Worm (Caenorhabditis elegans): ENCODE data around the gene toc-1.

Gene toc-1

ce11 chrIII:5228839-5229238, 46.2 kb upstream of the toc-1 start:
- no peak for TF ChIP-seq skn-1 (tag; optimal IDR thresholded peaks at IDR 0.05)
- no peak for TF ChIP-seq pha-4 (tag; optimal IDR thresholded peaks at IDR 0.05)

DNA sequence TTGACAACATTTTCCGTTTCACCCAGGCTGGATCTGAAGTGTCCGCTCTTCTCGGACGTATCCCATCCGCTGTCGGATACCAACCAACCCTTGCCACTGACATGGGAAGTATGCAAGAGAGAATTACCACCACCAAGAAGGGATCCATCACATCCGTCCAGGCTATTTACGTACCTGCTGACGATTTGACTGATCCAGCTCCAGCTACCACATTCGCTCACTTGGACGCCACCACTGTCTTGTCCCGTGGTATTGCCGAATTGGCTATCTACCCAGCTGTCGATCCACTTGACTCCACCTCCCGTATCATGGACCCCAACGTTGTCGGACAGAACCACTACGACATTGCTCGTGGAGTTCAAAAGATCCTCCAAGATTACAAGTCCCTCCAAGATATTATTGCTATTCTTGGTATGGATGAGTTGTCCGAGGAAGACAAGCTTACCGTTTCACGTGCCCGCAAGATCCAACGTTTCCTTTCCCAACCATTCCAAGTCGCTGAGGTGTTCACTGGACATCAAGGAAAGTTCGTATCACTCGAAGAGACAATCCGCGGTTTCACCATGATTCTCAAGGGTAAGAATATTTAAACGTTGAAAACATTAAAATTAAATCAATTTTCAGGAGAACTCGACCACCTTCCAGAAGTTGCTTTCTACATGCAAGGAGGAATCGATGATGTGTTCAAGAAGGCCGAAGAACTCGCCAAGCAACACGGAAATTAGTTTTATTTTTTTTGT, 45.4 kb upstream of the toc-1 start:
- TF ChIP-seq ZK546.5 (tag; optimal IDR thresholded peaks at IDR 0.05) (no peak), fkh-10 (GFP tag; optimal IDR thresholded peaks at IDR 0.05) (no peak), pqm-1 (tag; optimal IDR thresholded peaks at IDR 0.05) (no peak), nhr-43 (tag; optimal IDR thresholded peaks at IDR 0.05; ENCODE audit: poor library complexity, severe bottlenecking) (no peak)

ce11 chrIII:5230415-5230814, 44.6 kb upstream of the toc-1 start, which contains the start of gene prmt-5:
Gene prmt-5 (plus strand): TSS chrIII:5230555.
- peak in 1 of 3 experiments; percentile 13 for TF ChIP-seq elt-3 (tag; optimal IDR thresholded peaks at IDR 0.05)
- peak; percentile 30 for TF ChIP-seq nhr-25 (tag; optimal IDR thresholded peaks at IDR 0.05)
- TF ChIP-seq ama-1 (optimal IDR thresholded peaks at IDR 0.05), result peak; percentile 90
- no peak for TF ChIP-seq ceh-28 (tag; optimal IDR thresholded peaks at IDR 0.05)
- peak; percentile 35 for TF ChIP-seq nhr-23 (tag; optimal IDR thresholded peaks at IDR 0.05)
- no peak for TF ChIP-seq unc-39 (tag; optimal IDR thresholded peaks at IDR 0.05)
- TF ChIP-seq nhr-28 (tag; optimal IDR thresholded peaks at IDR 0.05), result no peak
- no peak for TF ChIP-seq nhr-76 (tag; optimal IDR thresholded peaks at IDR 0.05)
- TF ChIP-seq ZK546.5 (tag; optimal IDR thresholded peaks at IDR 0.05), result no peak
- TF ChIP-seq nhr-11 (tag; optimal IDR thresholded peaks at IDR 0.05), result peak; percentile 17
- TF ChIP-seq pqm-1 (tag; optimal IDR thresholded peaks at IDR 0.05), result peak; percentile 18
- TF ChIP-seq elt-2 (tag; optimal IDR thresholded peaks at IDR 0.05), result peak; percentile 27
- no peak for TF ChIP-seq eor-1 (tag; optimal IDR thresholded peaks at IDR 0.05)
- peak; percentile 22 for TF ChIP-seq nhr-77 (tag; optimal IDR thresholded peaks at IDR 0.05)
- TF ChIP-seq lsy-12 (tag; optimal IDR thresholded peaks at IDR 0.05), result peak; percentile 81
- TF ChIP-seq pha-4 (tag; optimal IDR thresholded peaks at IDR 0.05), result peak; percentile 13
- peak; percentile 76 for TF ChIP-seq aly-2 (tag; optimal IDR thresholded peaks at IDR 0.05)
- peak; percentile 73 for TF ChIP-seq nhr-43 (tag; optimal IDR thresholded peaks at IDR 0.05; ENCODE audit: poor library complexity, severe bottlenecking)

ce11 chrIII:5233140-5233539, 41.9 kb upstream of the toc-1 start:
- TF ChIP-seq nhr-11 (tag; optimal IDR thresholded peaks at IDR 0.05) (no peak), unc-62 (GFP tag; optimal IDR thresholded peaks at IDR 0.05) (no peak), pha-4 (tag; optimal IDR thresholded peaks at IDR 0.05) (peak; percentile 68), ceh-9 (tag; optimal IDR thresholded peaks at IDR 0.05) (no peak)

- TF ChIP-seq ztf-11 (tag; optimal IDR thresholded peaks at IDR 0.05) (no peak), unc-62 (GFP tag; optimal IDR thresholded peaks at IDR 0.05) (no peak), nfya-1 (tag; optimal IDR thresholded peaks at IDR 0.05; ENCODE audit: insufficient read depth) (no peak), nhr-77 (tag; optimal IDR thresholded peaks at IDR 0.05) (no peak), R02D3.7 (tag; optimal IDR thresholded peaks at IDR 0.05) (no peak), egl-27 (tag; optimal IDR thresholded peaks at IDR 0.05) (no peak), zag-1 (tag; optimal IDR thresholded peaks at IDR 0.05) (no peak), ceh-9 (tag; optimal IDR thresholded peaks at IDR 0.05) (no peak), ceh-28 (tag; optimal IDR thresholded peaks at IDR 0.05) (no peak), fkh-10 (GFP tag; optimal IDR thresholded peaks at IDR 0.05) (no peak), nhr-67 (tag; optimal IDR thresholded peaks at IDR 0.05) (no peak), sea-2 (GFP tag; optimal IDR thresholded peaks at IDR 0.05) (no peak), elt-2 (tag; optimal IDR thresholded peaks at IDR 0.05) (no peak), jun-1 (tag; optimal IDR thresholded peaks at IDR 0.05) (no peak), tbx-2 (tag; optimal IDR thresholded peaks at IDR 0.05) (no peak), elt-1 (tag; optimal IDR thresholded peaks at IDR 0.05) (no peak)
Observed at ce11 chrIII:5234312-5234711, 40.7 kb upstream of the toc-1 start, which contains the start of gene mrps-26. Gene mrps-26 (plus strand): TSS chrIII:5234612.
